Fruit fly (Drosophila melanogaster) ovary, adult (tissue): ENCODE measurements around the gene Gyc89Db.

Experiments
- CG17801 ChIP-seq: fragments of 200-800 bp; optimal IDR thresholded peaks from 2 replicates; lab custom pipeline; 2019; ENCODE audit warnings: missing biosample characterization, mild to moderate bottlenecking, missing genetic modification characterization, moderate library complexity; ENCODE audit not compliant: partially characterized antibody

Gyc89Db gene

DNA sequence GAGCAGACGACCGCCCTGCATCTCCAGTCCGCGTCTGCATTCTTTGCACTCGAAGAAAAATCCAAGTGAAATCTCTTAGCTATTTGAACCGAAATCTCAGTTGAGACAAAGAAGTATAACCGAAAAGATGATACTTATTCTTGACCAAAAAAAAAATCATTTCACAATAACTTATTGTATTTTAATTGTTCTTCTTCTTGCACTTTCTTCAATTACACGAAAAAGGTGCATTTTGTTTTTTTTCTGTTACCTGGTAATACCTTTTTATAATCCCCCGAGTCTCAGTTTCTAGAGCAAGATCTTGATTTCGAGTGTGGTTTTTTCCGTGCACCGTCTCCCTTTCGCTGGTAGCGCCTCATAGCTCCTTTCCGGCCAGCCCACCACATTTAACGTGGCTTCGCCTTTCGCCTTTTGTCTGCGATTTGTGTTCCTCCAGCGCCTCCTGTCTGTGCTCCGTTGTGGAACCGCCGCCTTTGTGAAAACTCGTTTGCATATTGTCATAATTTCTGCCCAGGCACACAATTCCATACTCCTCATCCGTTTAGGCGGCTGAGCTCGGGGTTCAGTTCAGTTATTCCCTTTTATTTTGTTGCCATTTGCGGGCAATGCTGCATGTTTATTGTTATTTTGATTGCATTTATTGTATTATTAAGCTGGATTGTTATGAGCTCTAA is 49.9 kb downstream of the Gyc89Db start:
- no peak for TF ChIP-seq CG17801 (GFP tag; lab: Kevin White, UChicago)

DNA sequence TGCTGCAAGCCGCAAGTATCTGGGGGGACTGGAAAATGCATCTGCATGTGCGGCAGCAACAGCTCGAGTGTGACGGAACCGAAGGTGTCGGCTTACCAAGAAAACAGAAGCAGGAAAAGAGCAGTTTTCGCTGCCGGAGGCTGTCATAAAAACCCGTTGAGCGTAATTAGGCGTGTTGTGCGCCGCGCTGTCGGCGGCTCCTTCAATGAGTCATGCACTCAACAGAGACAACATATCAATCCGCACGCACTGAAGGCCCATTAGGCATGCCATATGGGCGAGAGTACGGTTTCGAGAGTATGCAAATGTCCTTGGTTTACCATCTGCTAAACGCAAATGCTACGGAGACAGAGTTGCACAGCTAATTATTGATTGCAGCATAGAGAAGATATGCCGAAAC is 51.5 kb downstream of the Gyc89Db start:
- TF ChIP-seq CG17801 (GFP tag; lab: Kevin White, UChicago): no peak

DNA sequence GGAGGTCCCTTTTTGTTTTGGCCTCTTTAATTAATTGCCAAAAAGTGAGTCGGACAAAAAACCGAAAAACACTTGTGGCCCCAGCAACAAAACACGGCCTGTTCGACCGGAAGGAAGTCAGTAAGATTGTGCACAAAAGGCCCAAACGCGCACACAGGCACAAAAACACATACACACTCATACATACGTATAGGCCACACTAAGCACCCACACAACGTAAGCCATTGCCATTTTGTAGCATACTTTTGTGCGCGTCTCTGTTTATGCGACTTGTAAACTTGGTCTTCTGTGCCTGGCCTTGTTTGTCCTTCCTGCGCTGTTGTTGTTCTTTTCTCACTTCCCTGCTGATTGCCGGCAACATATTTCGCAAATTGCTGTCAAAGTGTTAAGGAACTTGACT is 53.5 kb downstream of the Gyc89Db start:
- TF ChIP-seq CG17801 (GFP tag; lab: Kevin White, UChicago): no peak
